Worm (Caenorhabditis elegans) whole organism, L1 larva: ENCODE measurements around the gene srbc-3.

Experiments used
- C16A3.4 ChIP-seq: fragments of 150-350 bp; optimal IDR thresholded peaks from 2 replicates; lab custom pipeline; 2014; ENCODE audit warnings: missing biosample characterization, missing genetic modification characterization
- C34B4.2 ChIP-seq: sonication (generic microtip); optimal IDR thresholded peaks from 2 replicates; lab custom pipeline; 2017; ENCODE audit warnings: mild to moderate bottlenecking, missing genetic modification characterization, missing compliant biosample characterization
- aha-1 ChIP-seq: fragments of 150-350 bp; optimal IDR thresholded peaks from 2 replicates; lab custom pipeline; 2014; ENCODE audit warnings: missing biosample characterization, missing genetic modification characterization
- alr-1 ChIP-seq: fragments of 200-800 bp; sonication (Bioruptor generic); optimal IDR thresholded peaks from 2 replicates; lab custom pipeline; 2018; ENCODE audit warnings: borderline replicate concordance, mild to moderate bottlenecking, missing genetic modification characterization, missing compliant biosample characterization
- blmp-1 ChIP-seq: fragments of 150-350 bp; optimal IDR thresholded peaks from 2 replicates; lab custom pipeline; 2014; ENCODE audit warnings: missing biosample characterization, missing genetic modification characterization
- ceh-63 ChIP-seq: fragments of 200-800 bp; sonication (Bioruptor generic); optimal IDR thresholded peaks from 2 replicates; lab custom pipeline; 2018; ENCODE audit warnings: mild to moderate bottlenecking, missing genetic modification characterization, missing compliant biosample characterization
- dpl-1 ChIP-seq, 3 experiments: fragments of 150-350 bp in 2 of 3; sonication (generic microtip) in 1 of 3; optimal IDR thresholded peaks; 2 replicates each; lab custom pipeline; 2014 to 2017; ENCODE audit warnings: missing biosample characterization in 3 of 3, missing genetic modification characterization in 3 of 3, missing genetic modification reagents in 3 of 3
- egl-13 ChIP-seq: sonication (generic microtip); optimal IDR thresholded peaks from 2 replicates; lab custom pipeline; 2016; ENCODE audit warnings: missing genotype, missing genetic modification reagents, missing genetic modification characterization, missing compliant biosample characterization
- egl-27 ChIP-seq, 2 experiments: fragments of 150-350 bp in 1 of 2; sonication (generic microtip); optimal IDR thresholded peaks; 3 replicates each; lab custom pipeline; 2017 to 2018; ENCODE audit warnings: missing biosample characterization in 2 of 2, missing genetic modification characterization in 2 of 2, missing genetic modification reagents in 2 of 2
- elt-2 ChIP-seq: sonication (generic microtip); optimal IDR thresholded peaks from 2 replicates; lab custom pipeline; 2016; ENCODE audit warnings: missing genetic modification characterization, mild to moderate bottlenecking, inconsistent platforms, missing compliant biosample characterization, missing genetic modification reagents
- ets-5 ChIP-seq: fragments of 200-800 bp; sonication (Bioruptor generic); IDR thresholded peaks from 2 replicates; pipeline ENCODE4 v1.3.6; 2022; ENCODE audit warnings: missing genetic modification characterization, missing compliant biosample characterization
- fkh-10 ChIP-seq: sonication (generic microtip); optimal IDR thresholded peaks from 2 replicates; lab custom pipeline; 2017; ENCODE audit warnings: missing biosample characterization, missing genetic modification reagents, missing genetic modification characterization
- fkh-4 ChIP-seq: sonication (generic microtip); optimal IDR thresholded peaks from 2 replicates; lab custom pipeline; 2016; ENCODE audit warnings: missing compliant biosample characterization, missing genetic modification characterization, borderline replicate concordance
- grh-1 ChIP-seq: fragments of 200-800 bp; sonication (Bioruptor generic); IDR thresholded peaks from 2 replicates; pipeline ENCODE4 v1.3.6; 2022; ENCODE audit warnings: missing genetic modification reagents, missing genetic modification characterization, missing compliant biosample characterization
- irx-1 ChIP-seq: sonication (generic microtip); optimal IDR thresholded peaks from 2 replicates; lab custom pipeline; 2016; ENCODE audit warnings: missing genetic modification characterization, missing compliant biosample characterization
- jun-1 ChIP-seq: fragments of 150-350 bp; optimal IDR thresholded peaks from 2 replicates; lab custom pipeline; 2014; ENCODE audit warnings: missing biosample characterization, missing genetic modification reagents, missing genetic modification characterization
- lin-13 ChIP-seq: fragments of 150-350 bp; optimal IDR thresholded peaks from 2 replicates; lab custom pipeline; 2014; ENCODE audit warnings: missing biosample characterization, missing genetic modification reagents, missing genetic modification characterization
- lin-15B ChIP-seq: fragments of 150-350 bp; sonication (generic microtip); optimal IDR thresholded peaks from 3 replicates; lab custom pipeline; 2014; ENCODE audit warnings: missing biosample characterization, missing genetic modification characterization
- lin-39 ChIP-seq: fragments of 150-350 bp; optimal IDR thresholded peaks from 2 replicates; lab custom pipeline; 2014; ENCODE audit warnings: missing biosample characterization, missing genetic modification reagents, missing genetic modification characterization
- lir-3 ChIP-seq: sonication (generic microtip); optimal IDR thresholded peaks from 2 replicates; lab custom pipeline; 2016; ENCODE audit warnings: mild to moderate bottlenecking, missing genetic modification characterization, moderate library complexity, missing compliant biosample characterization; ENCODE audit not compliant: poor library complexity
- mab-9 ChIP-seq: fragments of 200-800 bp; sonication (Bioruptor generic); IDR thresholded peaks from 2 replicates; pipeline ENCODE4 v1.3.6; 2022; ENCODE audit warnings: missing genetic modification reagents, missing genetic modification characterization, missing compliant biosample characterization
- mep-1 ChIP-seq: fragments of 150-350 bp; optimal IDR thresholded peaks from 2 replicates; lab custom pipeline; 2014; ENCODE audit warnings: missing biosample characterization, missing genetic modification characterization
- nhr-11 ChIP-seq: fragments of 150-350 bp; optimal IDR thresholded peaks from 2 replicates; lab custom pipeline; 2014; ENCODE audit warnings: missing biosample characterization, missing genetic modification characterization
- nhr-12 ChIP-seq: sonication (generic microtip); optimal IDR thresholded peaks from 2 replicates; lab custom pipeline; 2017; ENCODE audit warnings: missing biosample characterization, missing genetic modification characterization
- nhr-19 ChIP-seq: fragments of 200-800 bp; sonication (Bioruptor generic); conservative IDR thresholded peaks from 2 replicates; pipeline ENCODE4 v1.3.6; 2022; ENCODE audit warnings: missing genetic modification characterization, missing compliant biosample characterization
- nhr-237 ChIP-seq: fragments of 150-350 bp; optimal IDR thresholded peaks from 2 replicates; lab custom pipeline; 2014; ENCODE audit warnings: missing biosample characterization, missing genetic modification characterization
- nhr-47 ChIP-seq: sonication (generic microtip); optimal IDR thresholded peaks from 2 replicates; lab custom pipeline; 2016; ENCODE audit warnings: mild to moderate bottlenecking, missing genetic modification characterization, moderate library complexity, missing compliant biosample characterization
- nhr-71 ChIP-seq: sonication (generic microtip); optimal IDR thresholded peaks from 2 replicates; lab custom pipeline; 2016; ENCODE audit warnings: mild to moderate bottlenecking, missing genetic modification characterization, moderate library complexity, missing compliant biosample characterization
- nhr-77 ChIP-seq: fragments of 150-350 bp; optimal IDR thresholded peaks from 2 replicates; lab custom pipeline; 2014; ENCODE audit warnings: missing biosample characterization, missing genetic modification characterization
- nhr-84 ChIP-seq: sonication (generic microtip); optimal IDR thresholded peaks from 2 replicates; lab custom pipeline; 2017; ENCODE audit warnings: missing biosample characterization, missing genetic modification characterization
- nhr-85 ChIP-seq: sonication (generic microtip); peaks from one replicate; lab custom pipeline; 2016; ENCODE audit warnings: missing genetic modification characterization, inconsistent platforms, missing compliant biosample characterization
- nhr-90 ChIP-seq: sonication (generic microtip); optimal IDR thresholded peaks from 2 replicates; lab custom pipeline; 2016; ENCODE audit warnings: mild to moderate bottlenecking, missing genetic modification characterization, missing compliant biosample characterization; ENCODE audit not compliant: poor library complexity
- pax-3 ChIP-seq: fragments of 200-800 bp; sonication (Bioruptor generic); optimal IDR thresholded peaks from 2 replicates; lab custom pipeline; 2018; ENCODE audit warnings: mild to moderate bottlenecking, missing genetic modification characterization, moderate library complexity, missing compliant biosample characterization
- snpc-4 ChIP-seq: fragments of 150-350 bp; optimal IDR thresholded peaks from 2 replicates; lab custom pipeline; 2014; ENCODE audit warnings: missing biosample characterization, missing genetic modification characterization
- sox-4 ChIP-seq: sonication (generic microtip); optimal IDR thresholded peaks from 2 replicates; lab custom pipeline; 2016; ENCODE audit warnings: missing genetic modification characterization, missing compliant biosample characterization
- sptf-1 ChIP-seq: fragments of 150-350 bp; optimal IDR thresholded peaks from 2 replicates; lab custom pipeline; 2014; ENCODE audit warnings: missing biosample characterization, missing genetic modification characterization
- sup-37 ChIP-seq: fragments of 200-800 bp; sonication (Bioruptor generic); optimal IDR thresholded peaks from 2 replicates; lab custom pipeline; 2018; ENCODE audit warnings: mild to moderate bottlenecking, missing genetic modification characterization, missing compliant biosample characterization
- tbx-2 ChIP-seq: sonication (generic microtip); optimal IDR thresholded peaks from 2 replicates; lab custom pipeline; 2016; ENCODE audit warnings: missing genetic modification characterization, missing compliant biosample characterization
- unc-130 ChIP-seq: fragments of 150-350 bp; optimal IDR thresholded peaks from 2 replicates; lab custom pipeline; 2017; ENCODE audit warnings: missing biosample characterization, missing genetic modification characterization, inconsistent platforms
- unc-98 ChIP-seq: fragments of 200-800 bp; sonication (Bioruptor generic); IDR thresholded peaks from 2 replicates; pipeline ENCODE4 v1.3.6; 2022; ENCODE audit warnings: missing genetic modification characterization, missing compliant biosample characterization
- zag-1 ChIP-seq: fragments of 150-350 bp; optimal IDR thresholded peaks from 2 replicates; lab custom pipeline; 2014; ENCODE audit warnings: missing biosample characterization, missing genetic modification characterization

Gene srbc-3

ce11 chrV:3315308-3315707 is 7.0 kb downstream of the srbc-3 start, which contains the start of gene arrd-19 (continued):
- TF ChIP-seq aha-1 (tag; lab: Kevin White, UChicago): no peak
- TF ChIP-seq egl-13 (tag; lab: Kevin White, UChicago): peak; percentile 19
- peak; percentile 63 for TF ChIP-seq unc-130 (tag; lab: Kevin White, UChicago)
- no peak for TF ChIP-seq ets-5 (GFP tag; lab: Robert Waterston, UW)
- no peak for TF ChIP-seq pax-3 (tag; lab: Kevin White, UChicago)
- no peak for TF ChIP-seq fkh-10
- peak; percentile 34 for TF ChIP-seq nhr-90 (tag; lab: Kevin White, UChicago)
- peak; percentile 21 for TF ChIP-seq lin-15B
- TF ChIP-seq grh-1 (GFP tag; lab: Robert Waterston, UW): peak; percentile 72
- TF ChIP-seq blmp-1 (tag; lab: Kevin White, UChicago): peak; percentile 74
- peak; percentile 97 for TF ChIP-seq nhr-85 (tag; lab: Kevin White, UChicago)
- no peak for TF ChIP-seq fkh-4 (tag; lab: Kevin White, UChicago)
- TF ChIP-seq tbx-2 (tag; lab: Kevin White, UChicago): peak; percentile 73
- TF ChIP-seq lin-39 (tag; lab: Kevin White, UChicago): no peak

ce11 chrV:3316108-3316507 is 7.8 kb downstream of the srbc-3 start, which contains the start of gene F35F10.1:
Gene F35F10.1, plus strand, starts transcription at chrV:3316307.
- TF ChIP-seq blmp-1 (tag; lab: Kevin White, UChicago) (peak; percentile 37), zag-1 (tag; lab: Kevin White, UChicago) (no peak), dpl-1 (GFP tag; optimal IDR thresholded peaks at IDR 0.05; lab: Kevin White, UChicago) (no peak), grh-1 (GFP tag; lab: Robert Waterston, UW) (peak; percentile 9; the same call in 1 of the 2 replicates), lin-15B (no peak), snpc-4 (tag; lab: Kevin White, UChicago) (no peak), nhr-85 (tag; lab: Kevin White, UChicago) (peak; percentile 69)

- TF ChIP-seq mab-9: no peak
- TF ChIP-seq C16A3.4 (tag; lab: Kevin White, UChicago): no peak
- no peak for TF ChIP-seq unc-130 (tag; lab: Kevin White, UChicago)
- no peak for TF ChIP-seq dpl-1 (GFP tag; optimal IDR thresholded peaks at IDR 0.05; lab: Kevin White, UChicago)
- TF ChIP-seq nhr-71 (tag; lab: Kevin White, UChicago): no peak
- TF ChIP-seq, all 84 proteins: peak for 0
Observed at ce11 chrV:3318975-3319374, 10.7 kb downstream of the srbc-3 start, which contains the start of gene F35F10.13. Gene F35F10.13, minus strand, starts transcription at chrV:3319075.

ce11 chrV:3320005-3320404 is 11.7 kb downstream of the srbc-3 start, which contains the start of gene F35F10.14:
Gene F35F10.14, minus strand, starts transcription at chrV:3320105.
- no peak for TF ChIP-seq elt-2 (tag; lab: Kevin White, UChicago)
- no peak for TF ChIP-seq sptf-1
- TF ChIP-seq nhr-11 (tag; lab: Kevin White, UChicago): no peak
- no peak for TF ChIP-seq fkh-4 (tag; lab: Kevin White, UChicago)
- TF ChIP-seq snpc-4 (tag; lab: Kevin White, UChicago): no peak
- TF ChIP-seq mep-1 (tag; lab: Kevin White, UChicago): no peak
- no peak for TF ChIP-seq nhr-12 (tag; lab: Kevin White, UChicago)
- no peak for TF ChIP-seq lir-3 (tag; lab: Kevin White, UChicago)
- no peak for TF ChIP-seq irx-1
- TF ChIP-seq lin-39 (tag; lab: Kevin White, UChicago): no peak
- no peak for TF ChIP-seq sox-4
- no peak for TF ChIP-seq nhr-19
- no peak for TF ChIP-seq ceh-63 (GFP tag; lab: Kevin White, UChicago)
- TF ChIP-seq lin-13: no peak
- no peak for TF ChIP-seq alr-1 (tag; lab: Kevin White, UChicago)
- TF ChIP-seq nhr-77 (tag; lab: Kevin White, UChicago): no peak

ce11 chrV:3320432-3320831 is 12.2 kb downstream of the srbc-3 start, which contains the start of gene C17B7.14:
Gene C17B7.14, minus strand, starts transcription at chrV:3320532.
- TF ChIP-seq mab-9 (no peak), C34B4.2 (no peak), nhr-237 (tag; lab: Kevin White, UChicago) (no peak), lin-15B (no peak), jun-1 (tag; lab: Kevin White, UChicago) (no peak), nhr-84 (tag; lab: Kevin White, UChicago) (no peak), fkh-10 (no peak), blmp-1 (tag; lab: Kevin White, UChicago) (no peak), sup-37 (GFP tag; lab: Kevin White, UChicago) (no peak), unc-98 (no peak), sox-4 (no peak), sptf-1 (no peak), unc-130 (tag; lab: Kevin White, UChicago) (no peak), egl-27 (tag; optimal IDR thresholded peaks at IDR 0.05; lab: Kevin White, UChicago) (no peak), nhr-47 (tag; lab: Kevin White, UChicago) (no peak)
